Fruit fly (Drosophila melanogaster) whole organism, prepupa: ENCODE results near the gene RpL36.
A peak's percentile ranks its signal among the peaks of the same experiment; 100 is the strongest.

Experiments
- CG11762 ChIP-seq: fragments of 200-800 bp; sonication (Bioruptor generic); optimal IDR thresholded peaks from 3 replicates; lab custom pipeline; 2016; ENCODE audit warnings: missing biosample characterization, missing genetic modification characterization; ENCODE audit not compliant: insufficient read depth
- CG15336 ChIP-seq: fragments of 200-800 bp; sonication (Bioruptor generic); IDR thresholded peaks from 2 replicates; pipeline ENCODE4 v1.3.6; 2022; ENCODE audit warnings: missing biosample characterization, missing genetic modification characterization
- CG31627 ChIP-seq: fragments of 200-800 bp; sonication (Bioruptor generic); optimal IDR thresholded peaks from 3 replicates; lab custom pipeline; 2016; ENCODE audit warnings: missing biosample characterization, missing genetic modification characterization
- CG32006 ChIP-seq: fragments of 200-800 bp; sonication (Bioruptor generic); optimal IDR thresholded peaks from 3 replicates; lab custom pipeline; 2017; ENCODE audit warnings: missing biosample characterization, mild to moderate bottlenecking, missing genetic modification characterization
- CG3919 ChIP-seq: fragments of 200-800 bp; sonication (Bioruptor generic); optimal IDR thresholded peaks from 3 replicates; lab custom pipeline; 2016; ENCODE audit warnings: missing biosample characterization, missing genetic modification characterization
- CG4318 ChIP-seq: fragments of 200-800 bp; sonication (Bioruptor generic); optimal IDR thresholded peaks from 3 replicates; lab custom pipeline; 2017; ENCODE audit warnings: missing biosample characterization, mild to moderate bottlenecking, missing genetic modification characterization
- CG6163 ChIP-seq: fragments of 200-800 bp; sonication (Bioruptor generic); IDR thresholded peaks from 3 replicates; pipeline ENCODE4 v1.3.6; 2022; ENCODE audit warnings: missing biosample characterization, missing genetic modification characterization
- CG6276 ChIP-seq: fragments of 200-800 bp; sonication (Bioruptor generic); optimal IDR thresholded peaks from 2 replicates; lab custom pipeline; 2017; ENCODE audit warnings: missing biosample characterization, mild to moderate bottlenecking, missing genetic modification characterization
- CG6792 ChIP-seq: fragments of 200-800 bp; sonication (Bioruptor generic); optimal IDR thresholded peaks from 3 replicates; lab custom pipeline; 2016; ENCODE audit warnings: missing biosample characterization, missing genetic modification characterization
- CG6854 ChIP-seq: fragments of 200-800 bp; sonication (Bioruptor generic); optimal IDR thresholded peaks from 2 replicates; lab custom pipeline; 2017; ENCODE audit warnings: missing biosample characterization, mild to moderate bottlenecking, missing genetic modification characterization
- CG7368 ChIP-seq: fragments of 200-800 bp; sonication (Bioruptor generic); optimal IDR thresholded peaks from 3 replicates; lab custom pipeline; 2016; ENCODE audit warnings: missing biosample characterization, missing genetic modification characterization
- CG8119 ChIP-seq: fragments of 200-800 bp; sonication (Bioruptor generic); IDR thresholded peaks from 3 replicates; pipeline ENCODE4 v1.3.6; 2022; ENCODE audit warnings: missing biosample characterization, missing genetic modification characterization
- CG8632 ChIP-seq: fragments of 200-800 bp; sonication (Bioruptor generic); optimal IDR thresholded peaks from 3 replicates; lab custom pipeline; 2016; ENCODE audit warnings: missing biosample characterization, missing genetic modification characterization
- Eip78C ChIP-seq: fragments of 200-800 bp; sonication (Bioruptor generic); peaks from one replicate; lab custom pipeline; 2016; ENCODE audit warnings: missing biosample characterization, missing genetic modification characterization
- Gug ChIP-seq: fragments of 200-800 bp; sonication (Bioruptor generic); IDR thresholded peaks from 2 replicates; pipeline ENCODE4 v1.3.6; 2022; ENCODE audit warnings: missing biosample characterization, missing genetic modification characterization
- Hr38 ChIP-seq: sonication (Bioruptor generic); optimal IDR thresholded peaks from 2 replicates; lab custom pipeline; 2016; ENCODE audit warnings: missing biosample characterization, missing genetic modification characterization
- Hr39 ChIP-seq: fragments of 200-800 bp; sonication (Bioruptor generic); optimal IDR thresholded peaks from 2 replicates; lab custom pipeline; 2016; ENCODE audit warnings: missing biosample characterization, missing genetic modification characterization
- Hr4 ChIP-seq: fragments of 200-800 bp; sonication (Bioruptor generic); optimal IDR thresholded peaks from 3 replicates; lab custom pipeline; 2016; ENCODE audit warnings: missing biosample characterization, missing genetic modification characterization
- Met ChIP-seq: fragments of 200-800 bp; sonication (Bioruptor generic); optimal IDR thresholded peaks from 3 replicates; lab custom pipeline; 2016; ENCODE audit warnings: missing biosample characterization, missing genetic modification characterization
- OdsH ChIP-seq: fragments of 200-800 bp; sonication (Bioruptor generic); optimal IDR thresholded peaks from 3 replicates; lab custom pipeline; 2016; ENCODE audit warnings: missing biosample characterization, missing genetic modification characterization
- Sox102F ChIP-seq: fragments of 200-800 bp; sonication (Bioruptor generic); optimal IDR thresholded peaks from 2 replicates; lab custom pipeline; 2016; ENCODE audit warnings: missing biosample characterization, mild to moderate bottlenecking, missing genetic modification characterization
- Sox14 ChIP-seq: fragments of 200-800 bp; sonication (Bioruptor generic); optimal IDR thresholded peaks from 3 replicates; lab custom pipeline; 2016; ENCODE audit warnings: missing biosample characterization, missing genetic modification characterization
- Sox15 ChIP-seq: fragments of 200-800 bp; sonication (Bioruptor generic); optimal IDR thresholded peaks from 3 replicates; lab custom pipeline; 2016; ENCODE audit warnings: missing biosample characterization, missing genetic modification characterization
- achi ChIP-seq: fragments of 200-800 bp; sonication (Bioruptor generic); optimal IDR thresholded peaks from 3 replicates; lab custom pipeline; 2016; ENCODE audit warnings: missing biosample characterization, missing genetic modification characterization
- acj6 ChIP-seq: fragments of 200-800 bp; sonication (Bioruptor generic); optimal IDR thresholded peaks from 3 replicates; lab custom pipeline; 2016; ENCODE audit warnings: missing biosample characterization, missing genetic modification characterization
- cyc ChIP-seq: fragments of 200-800 bp; sonication (Bioruptor generic); optimal IDR thresholded peaks from 3 replicates; lab custom pipeline; 2016; ENCODE audit warnings: missing biosample characterization, missing genetic modification characterization
- dac ChIP-seq: fragments of 200-800 bp; sonication (Bioruptor generic); optimal IDR thresholded peaks from 2 replicates; lab custom pipeline; 2017; ENCODE audit warnings: missing biosample characterization, mild to moderate bottlenecking, missing genetic modification characterization
- dsx ChIP-seq: fragments of 200-800 bp; optimal IDR thresholded peaks from 3 replicates; lab custom pipeline; 2019; ENCODE audit warnings: missing biosample characterization, mild to moderate bottlenecking, missing genetic modification characterization, moderate library complexity; ENCODE audit not compliant: poor library complexity, severe bottlenecking
- fd85E ChIP-seq: fragments of 200-800 bp; sonication (Bioruptor generic); optimal IDR thresholded peaks from 3 replicates; lab custom pipeline; 2016; ENCODE audit warnings: missing biosample characterization, missing genetic modification characterization
- lz ChIP-seq: fragments of 200-800 bp; sonication (Bioruptor generic); optimal IDR thresholded peaks from 3 replicates; lab custom pipeline; 2016; ENCODE audit warnings: missing biosample characterization, missing genetic modification characterization
- pdm3 ChIP-seq: fragments of 200-800 bp; sonication (Bioruptor generic); optimal IDR thresholded peaks from 3 replicates; lab custom pipeline; 2016; ENCODE audit warnings: missing biosample characterization, missing genetic modification characterization
- ss ChIP-seq, 2 experiments: fragments of 200-800 bp; sonication (Bioruptor generic); optimal IDR thresholded peaks; 2 replicates in 1 of 2; 3 replicates in 1 of 2; lab custom pipeline; 2017 to 2018; ENCODE audit warnings: mild to moderate bottlenecking in 2 of 2, missing biosample characterization in 2 of 2, missing genetic modification characterization in 2 of 2, moderate library complexity in 1 of 2
- svp ChIP-seq: fragments of 200-800 bp; sonication (Bioruptor generic); peaks from one replicate; lab custom pipeline; 2016; ENCODE audit warnings: missing biosample characterization, missing genetic modification characterization
- vri ChIP-seq: fragments of 200-800 bp; sonication (Bioruptor generic); optimal IDR thresholded peaks from 3 replicates; lab custom pipeline; 2016; ENCODE audit warnings: missing biosample characterization, mild to moderate bottlenecking, missing genetic modification characterization

RpL36 gene

DNA sequence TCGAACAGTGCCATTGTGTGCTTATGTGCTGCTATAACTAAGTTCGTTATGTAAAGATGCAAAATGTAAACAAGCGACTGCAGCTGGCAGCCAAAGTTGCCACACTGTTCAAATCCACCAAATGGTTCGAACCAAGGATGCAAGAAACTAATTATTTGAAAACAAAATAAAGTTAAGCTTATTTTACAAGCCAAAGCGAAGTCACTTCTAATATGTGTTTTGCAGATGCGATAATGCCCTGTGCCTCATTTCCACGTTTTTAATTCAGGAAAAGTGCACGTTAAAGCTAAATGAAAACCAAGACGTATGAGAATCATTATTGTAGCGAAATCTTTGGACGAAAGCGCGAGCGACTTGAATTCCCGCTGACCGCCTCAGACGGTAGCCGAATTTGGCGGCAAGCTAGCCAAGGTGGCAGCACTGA is 8.1 kb downstream of the RpL36 start, which contains the start of the genes CG13365 and Vsp37A (continued):
- TF ChIP-seq fd85E (GFP tag; lab: Kevin White, UChicago) (no peak), CG6163 (GFP tag; lab: Robert Waterston, UW) (no peak), achi (GFP tag; lab: Kevin White, UChicago) (no peak), CG11762 (GFP tag; lab: Kevin White, UChicago) (no peak), Met (GFP tag; lab: Kevin White, UChicago) (no peak), cyc (GFP tag; lab: Kevin White, UChicago) (peak; percentile 22), CG7368 (GFP tag; lab: Kevin White, UChicago) (no peak)

DNA sequence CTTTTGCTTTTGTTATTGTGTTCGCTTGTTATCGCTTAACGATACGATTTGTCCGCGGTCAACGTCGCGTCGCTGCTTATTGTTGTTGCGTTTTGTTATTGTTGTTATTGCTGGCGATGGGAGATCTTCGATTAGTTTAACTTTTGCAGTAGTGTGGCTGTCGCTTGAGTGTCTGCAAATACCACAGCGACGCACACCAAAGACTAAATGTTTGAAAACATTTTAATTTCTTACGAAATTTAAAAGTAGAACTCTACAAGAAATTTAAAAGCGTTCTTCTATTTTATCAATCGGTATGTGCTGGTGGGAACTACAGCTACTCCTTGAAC is 9.2 kb downstream of the RpL36 start, which contains the start of gene spdi:
Gene spdi (minus strand): TSS at position 94 of the 329 bp plus-strand sequence.
- TF ChIP-seq dsx (peak; percentile 5), CG3919 (GFP tag; lab: Kevin White, UChicago) (no peak)

DNA sequence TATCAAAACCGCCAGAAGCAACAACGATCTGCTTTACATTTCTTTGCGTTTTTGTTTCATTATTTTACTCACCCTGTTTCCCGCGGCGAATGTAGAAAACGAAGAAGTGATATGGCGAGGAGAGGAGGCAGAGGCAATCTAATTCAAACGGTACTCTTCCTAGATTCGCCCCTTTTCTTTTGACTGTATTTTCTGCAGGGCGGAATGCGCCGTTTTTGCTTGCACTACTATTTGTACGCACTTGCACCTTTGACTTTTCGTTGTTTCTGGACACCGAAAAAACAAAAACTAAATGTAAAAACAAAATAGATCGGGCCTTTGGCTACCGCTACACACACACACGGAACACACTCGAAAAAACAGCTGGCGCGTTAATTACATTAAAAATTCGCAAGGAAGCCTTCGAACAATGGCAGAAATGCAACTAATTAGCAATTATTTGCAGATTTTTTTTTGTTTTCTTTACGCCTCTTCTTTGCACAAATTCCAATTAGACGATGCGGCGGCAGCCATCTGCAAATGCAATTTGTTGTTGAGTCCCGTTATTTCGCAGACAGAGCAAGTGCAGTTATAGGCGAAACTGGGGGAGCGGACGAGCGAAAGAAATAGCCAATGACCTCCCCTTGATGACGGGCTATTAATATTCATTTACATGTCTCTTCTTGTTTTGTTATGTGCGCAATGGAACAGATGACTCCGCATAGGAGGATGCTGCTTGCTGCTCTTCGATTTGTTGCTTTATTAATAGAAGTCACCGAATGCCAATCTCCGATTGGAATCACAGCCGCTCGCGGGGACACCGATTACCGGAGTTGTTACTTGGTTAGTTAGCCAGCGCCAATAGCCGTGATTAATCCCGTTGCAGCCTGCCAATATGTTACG is 9.8 kb downstream of the RpL36 start:
- TF ChIP-seq Hr38, result no peak
- no peak for TF ChIP-seq acj6 (GFP tag; lab: Kevin White, UChicago)
- no peak for TF ChIP-seq CG4318 (GFP tag; lab: Kevin White, UChicago)
- TF ChIP-seq pdm3 (GFP tag; lab: Kevin White, UChicago), result no peak
- TF ChIP-seq Sox102F, result no peak
- no peak for TF ChIP-seq ss (GFP tag; optimal IDR thresholded peaks at IDR 0.05; lab: Kevin White, UChicago)
- no peak for TF ChIP-seq vri (GFP tag; lab: Kevin White, UChicago)
- TF ChIP-seq Met (GFP tag; lab: Kevin White, UChicago), result no peak
- no peak for TF ChIP-seq CG6792 (GFP tag; lab: Kevin White, UChicago)
- TF ChIP-seq CG15336 (GFP tag; lab: Robert Waterston, UW), result peak; percentile 22; the same call in 1 of the 2 replicates
- TF ChIP-seq CG32006 (GFP tag; lab: Kevin White, UChicago), result peak; percentile 24
- no peak for TF ChIP-seq Gug (GFP tag; lab: Robert Waterston, UW)
- TF ChIP-seq svp (GFP tag; lab: Kevin White, UChicago), result peak; percentile 61
- TF ChIP-seq CG31627 (GFP tag; lab: Kevin White, UChicago), result no peak
- no peak for TF ChIP-seq CG8632 (GFP tag; lab: Kevin White, UChicago)
- TF ChIP-seq Hr4, result peak; percentile 33
- no peak for TF ChIP-seq OdsH (GFP tag; lab: Kevin White, UChicago)
- TF ChIP-seq CG8119 (GFP tag; lab: Robert Waterston, UW), result peak; percentile 41; the same call in 1 of the 3 replicates

DNA sequence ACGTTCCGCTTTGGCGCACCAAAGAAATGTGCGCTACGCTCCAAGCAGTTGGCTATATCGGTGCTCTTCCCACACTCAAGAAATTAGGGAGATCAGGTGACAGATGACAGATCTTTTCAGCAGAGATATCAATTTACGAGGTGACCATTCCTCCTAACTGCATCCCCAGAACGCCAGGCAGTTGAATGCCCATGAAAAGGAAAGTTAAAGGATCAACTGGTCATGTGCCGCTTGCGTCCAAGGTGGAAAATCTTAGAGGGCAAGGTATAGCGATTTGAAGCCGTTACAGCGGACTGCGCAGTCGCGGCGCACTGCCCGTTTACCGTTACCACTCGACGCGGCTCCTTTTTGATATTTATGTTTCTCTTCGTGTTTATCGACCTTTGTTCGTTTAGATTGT is 10.7 kb downstream of the RpL36 start:
- no peak for TF ChIP-seq Sox15
- peak; percentile 59 for TF ChIP-seq CG32006 (GFP tag; lab: Kevin White, UChicago)
- TF ChIP-seq Eip78C (GFP tag; lab: Kevin White, UChicago), result peak; percentile 2
- peak; percentile 21 for TF ChIP-seq lz (GFP tag; lab: Kevin White, UChicago)
- TF ChIP-seq svp (GFP tag; lab: Kevin White, UChicago), result peak; percentile 74
- TF ChIP-seq CG31627 (GFP tag; lab: Kevin White, UChicago), result peak; percentile 2
- no peak for TF ChIP-seq dac (GFP tag; lab: Kevin White, UChicago)
- peak; percentile 39; the same call in 1 of the 2 replicates for TF ChIP-seq CG15336 (GFP tag; lab: Robert Waterston, UW)
- peak; percentile 5 for TF ChIP-seq Hr39
- no peak for TF ChIP-seq CG6854 (GFP tag; lab: Kevin White, UChicago)
- no peak for TF ChIP-seq Sox14 (GFP tag; lab: Kevin White, UChicago)
- TF ChIP-seq CG6276 (GFP tag; lab: Kevin White, UChicago), result no peak
- TF ChIP-seq Hr4, result peak; percentile 10
